Fruit fly (Drosophila melanogaster): ENCODE data around the gene CG15036.

The CG15036 gene

dm6 chrX:7382890-7383289 is 41.8 kb downstream of the CG15036 start, which contains the start of gene CG42781:
CG42781 (minus strand) TSS chrX:7382990.
- TF ChIP-seq CG2678 (tag; optimal IDR thresholded peaks at IDR 0.05): no peak
- no peak for TF ChIP-seq CG12219 (GFP tag; optimal IDR thresholded peaks at IDR 0.05)
- no peak for TF ChIP-seq sd (tag; optimal IDR thresholded peaks at IDR 0.05)
- no peak for TF ChIP-seq lmd (GFP tag; IDR thresholded peaks at IDR 0.05)
- no peak for TF ChIP-seq exex (tag; optimal IDR thresholded peaks at IDR 0.05)
- TF ChIP-seq Poxn (GFP tag; IDR thresholded peaks at IDR 0.05): no peak
- TF ChIP-seq slp2 (GFP tag; optimal IDR thresholded peaks at IDR 0.05): no peak
- TF ChIP-seq CG15011 (GFP tag; optimal IDR thresholded peaks at IDR 0.05): no peak
- TF ChIP-seq prd (optimal IDR thresholded peaks at IDR 0.05): no peak
- TF ChIP-seq prd (GFP tag; IDR thresholded peaks at IDR 0.05): no peak
- TF ChIP-seq CG12744 (GFP tag; optimal IDR thresholded peaks at IDR 0.05): no peak
- TF ChIP-seq odd (GFP tag; optimal IDR thresholded peaks at IDR 0.05): no peak
- no peak for TF ChIP-seq CG11456 (GFP tag; IDR thresholded peaks at IDR 0.05)
- no peak for TF ChIP-seq ATbp (GFP tag; optimal IDR thresholded peaks at IDR 0.05)
- no peak for TF ChIP-seq fd64A (GFP tag; optimal IDR thresholded peaks at IDR 0.05)
- no peak for TF ChIP-seq Hr39 (optimal IDR thresholded peaks at IDR 0.05)
- TF ChIP-seq CG10959 (GFP tag; IDR thresholded peaks at IDR 0.05): no peak
- TF ChIP-seq CG12155 (GFP tag; optimal IDR thresholded peaks at IDR 0.05): no peak
- TF ChIP-seq dmrt11E (tag; optimal IDR thresholded peaks at IDR 0.05): no peak
- TF ChIP-seq CG2120 (GFP tag; optimal IDR thresholded peaks at IDR 0.05): no peak
- no peak for TF ChIP-seq Dek (tag; optimal IDR thresholded peaks at IDR 0.05)

DNA sequence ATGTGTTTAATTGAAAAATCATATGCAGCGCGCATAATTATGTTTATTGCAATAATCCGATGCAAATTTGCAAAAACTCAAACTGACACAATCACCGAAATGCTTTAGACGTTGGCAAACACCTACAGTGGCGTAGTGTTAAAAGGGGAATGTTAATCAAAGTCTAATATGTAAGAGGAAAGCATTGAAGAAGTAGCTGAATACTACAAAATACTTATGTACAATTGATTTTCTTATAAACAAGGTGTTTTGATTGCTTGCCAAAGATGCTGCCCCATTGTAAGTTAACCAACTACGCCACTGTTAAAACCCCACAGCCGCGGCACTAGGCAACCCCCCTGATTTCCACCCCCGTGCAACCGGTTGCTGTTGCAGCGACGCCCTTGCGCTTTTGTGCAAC is 45.1 kb downstream of the CG15036 start:
- TF ChIP-seq Atf-2 (GFP tag; optimal IDR thresholded peaks at IDR 0.05) (no peak), CG11696 (GFP tag; IDR thresholded peaks at IDR 0.05) (no peak), klu (GFP tag; IDR thresholded peaks at IDR 0.05) (no peak), vnd (GFP tag; IDR thresholded peaks at IDR 0.05; ENCODE audit: partially characterized antibody) (no peak), dmrt11E (tag; optimal IDR thresholded peaks at IDR 0.05) (peak; percentile 14), prd (optimal IDR thresholded peaks at IDR 0.05) (no peak), prd (GFP tag; IDR thresholded peaks at IDR 0.05) (0 out of 3 replicates have a peak, but pooled peaks have one; percentile 12), sens (GFP tag) (peak; percentile 43), CG1603 (tag; optimal IDR thresholded peaks at IDR 0.05) (peak; percentile 14), CG1529 (GFP tag; optimal IDR thresholded peaks at IDR 0.05) (no peak)

DNA sequence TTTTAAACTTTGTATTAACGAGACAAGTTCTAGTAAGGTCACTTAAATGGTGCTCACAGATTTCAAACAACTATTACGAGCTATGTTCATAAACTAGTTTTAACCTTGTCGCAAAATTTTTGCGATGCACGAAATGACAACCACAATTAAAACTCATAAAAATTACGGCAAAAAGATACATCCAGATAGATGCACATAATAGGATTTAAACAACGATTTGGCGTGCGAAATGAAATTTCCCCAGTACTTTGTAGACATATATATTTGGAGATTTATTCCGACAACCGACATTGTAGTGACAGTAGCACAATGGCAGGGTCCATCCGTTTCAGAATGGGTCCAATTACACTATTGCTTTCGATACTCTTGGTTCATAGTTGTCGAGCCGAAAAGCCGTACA is 46.8 kb downstream of the CG15036 start, which contains the start of gene CheA7a:
Gene CheA7a (plus strand): TSS at position 301 of the 400 bp plus-strand sequence.
- TF ChIP-seq E2f1 (GFP tag; IDR thresholded peaks at IDR 0.05) (no peak), Ets65A (GFP tag) (peak; percentile 77), tup (GFP tag; optimal IDR thresholded peaks at IDR 0.05) (no peak), Pdp1 (GFP tag; optimal IDR thresholded peaks at IDR 0.05) (no peak), CG2889 (GFP tag; IDR thresholded peaks at IDR 0.05) (no peak), ATbp (GFP tag; optimal IDR thresholded peaks at IDR 0.05) (no peak)
